Worm (Caenorhabditis elegans): ENCODE data around the gene R08A2.2.

DNA sequence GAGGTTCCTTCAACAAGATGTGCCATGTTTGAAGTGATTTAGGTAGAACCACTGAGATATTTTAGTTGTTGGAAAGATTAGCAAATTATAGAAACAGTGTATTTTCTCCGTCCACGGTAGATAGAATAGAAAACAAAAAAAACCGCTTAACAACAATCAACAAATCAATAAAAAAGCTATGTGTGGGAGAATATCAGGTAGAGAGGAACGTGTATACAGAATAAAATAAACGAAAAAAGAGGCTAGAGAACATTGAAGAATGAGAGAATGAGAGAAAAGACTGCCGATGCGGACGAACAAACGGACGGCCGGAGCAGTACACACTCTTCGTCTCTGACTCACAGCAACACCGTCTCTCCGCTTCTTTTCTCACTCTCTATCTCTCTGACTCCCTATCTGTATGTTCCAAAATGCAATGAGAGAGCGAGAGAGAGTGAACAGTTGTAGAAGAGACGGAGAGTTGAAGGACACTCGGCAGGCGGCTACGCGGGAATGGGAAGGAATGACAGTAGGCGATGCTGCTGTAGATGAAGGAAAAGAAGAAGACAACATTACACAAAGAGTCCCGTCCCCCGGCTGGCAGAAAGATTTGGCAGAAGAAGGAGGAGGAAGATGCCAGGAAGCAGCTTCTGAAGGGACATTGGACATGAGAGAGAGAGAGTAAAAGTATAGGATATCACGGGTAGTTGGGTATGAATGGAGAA, 18.8 kb downstream of the R08A2.2 start, which contains the start of gene unc-112:
- TF ChIP-seq F13H6.1 (tag; optimal IDR thresholded peaks at IDR 0.05) = peak; percentile 92
- peak in 1 of 2 experiments; percentile 47 for TF ChIP-seq mdl-1 (tag; optimal IDR thresholded peaks at IDR 0.05)
- no peak for TF ChIP-seq R02D3.7 (tag; optimal IDR thresholded peaks at IDR 0.05)
- no peak for TF ChIP-seq lin-11 (tag; optimal IDR thresholded peaks at IDR 0.05)
- no peak for TF ChIP-seq skn-1 (tag; optimal IDR thresholded peaks at IDR 0.05)
- peak; percentile 71 for TF ChIP-seq nhr-25 (tag; optimal IDR thresholded peaks at IDR 0.05)
- TF ChIP-seq ama-1 (optimal IDR thresholded peaks at IDR 0.05) = no peak
- peak; percentile 86 for TF ChIP-seq C34F6.9 (tag; optimal IDR thresholded peaks at IDR 0.05)

Measured in whole organism, L2 larva.